Worm (Caenorhabditis elegans) whole organism, mixed stage, embryonic: ENCODE results near the gene T12G3.11.

ENCODE experiments used
- lin-13 ChIP-seq: fragments of 150-350 bp; optimal IDR thresholded peaks from 2 replicates; lab custom pipeline; 2014; ENCODE audit warnings: missing biosample characterization, missing genetic modification characterization
- lin-32 ChIP-seq: fragments of 200-800 bp; sonication (Bioruptor generic); optimal IDR thresholded peaks from 2 replicates; lab custom pipeline; 2018; ENCODE audit warnings: mild to moderate bottlenecking, missing genetic modification characterization, missing compliant biosample characterization
- nhr-12 ChIP-seq: fragments of 150-350 bp; optimal IDR thresholded peaks from 2 replicates; lab custom pipeline; 2014; ENCODE audit warnings: missing biosample characterization, missing genetic modification characterization
- nhr-28 ChIP-seq: fragments of 150-350 bp; optimal IDR thresholded peaks from 2 replicates; lab custom pipeline; 2014; ENCODE audit warnings: missing biosample characterization, missing genetic modification characterization
- pha-4 ChIP-seq: fragments of 150-350 bp; optimal IDR thresholded peaks from 2 replicates; lab custom pipeline; 2018; ENCODE audit warnings: missing biosample characterization, missing genetic modification reagents, missing genetic modification characterization
- unc-120 ChIP-seq: sonication (generic microtip); optimal IDR thresholded peaks from 2 replicates; lab custom pipeline; 2017; ENCODE audit warnings: missing genetic modification characterization, missing compliant biosample characterization; ENCODE audit not compliant: poor library complexity, severe bottlenecking
- unc-62 ChIP-seq: fragments of 150-350 bp; optimal IDR thresholded peaks from 2 replicates; lab custom pipeline; 2014; ENCODE audit warnings: missing biosample characterization, missing genetic modification reagents, missing genetic modification characterization
- ztf-11 ChIP-seq: fragments of 150-350 bp; optimal IDR thresholded peaks from 2 replicates; lab custom pipeline; 2014; ENCODE audit warnings: missing biosample characterization, missing genetic modification characterization

- TF ChIP-seq lin-32 (GFP tag; lab: Kevin White, UChicago) (no peak), lin-13 (no peak), pha-4 (tag; lab: Kevin White, UChicago) (no peak), unc-62 (no peak), nhr-12 (tag; lab: Kevin White, UChicago) (no peak), unc-120 (tag; lab: Kevin White, UChicago) (no peak), nhr-28 (no peak), ztf-11 (no peak)
Observed at ce11 chrIV:12078112-12078812, 48.7 kb upstream of the T12G3.11 start, which contains the start of gene tmed-1.
